Fruit fly (Drosophila melanogaster) whole organism, embryonic: ENCODE measurements around the gene CG3764.

ENCODE experiments used
- Atf6 ChIP-seq: fragments of 200-800 bp; sonication (Bioruptor generic); IDR thresholded peaks from 2 replicates; pipeline ENCODE4 v1.3.6; 2022; ENCODE audit warnings: missing biosample characterization, missing genetic modification characterization
- CG11723 ChIP-seq: fragments of 200-800 bp; sonication (Bioruptor generic); optimal IDR thresholded peaks from 2 replicates; lab custom pipeline; 2017; ENCODE audit warnings: missing biosample characterization, mild to moderate bottlenecking, missing genetic modification characterization
- CG12659 ChIP-seq: fragments of 200-800 bp; sonication (Bioruptor generic); optimal IDR thresholded peaks from 3 replicates; lab custom pipeline; 2017; ENCODE audit warnings: mild to moderate bottlenecking, missing biosample characterization, missing genetic modification reagents, missing genetic modification characterization
- CG12744 ChIP-seq: fragments of 200-800 bp; sonication (Bioruptor generic); optimal IDR thresholded peaks from 2 replicates; lab custom pipeline; 2016; ENCODE audit warnings: missing biosample characterization, missing genetic modification characterization
- CG13287 ChIP-seq: fragments of 200-800 bp; sonication (Bioruptor generic); IDR thresholded peaks from 2 replicates; pipeline ENCODE4 v1.3.6; 2022; ENCODE audit warnings: missing biosample characterization, missing genetic modification characterization; ENCODE audit not compliant: partially characterized antibody
- CG14710 ChIP-seq: fragments of 200-800 bp; sonication (Bioruptor generic); optimal IDR thresholded peaks from 3 replicates; lab custom pipeline; 2019; ENCODE audit warnings: missing biosample characterization, mild to moderate bottlenecking, missing genetic modification characterization, moderate library complexity
- CG14860 ChIP-seq: fragments of 200-800 bp; sonication (Bioruptor generic); IDR thresholded peaks from 3 replicates; pipeline ENCODE4 v1.3.6; 2022; ENCODE audit warnings: missing biosample characterization, missing genetic modification characterization; ENCODE audit not compliant: partially characterized antibody
- CG16863 ChIP-seq: fragments of 200-800 bp; sonication (Bioruptor generic); optimal IDR thresholded peaks from 3 replicates; lab custom pipeline; 2016; ENCODE audit warnings: missing biosample characterization, missing genetic modification characterization
- CG17612 ChIP-seq: fragments of 200-800 bp; sonication (Bioruptor generic); IDR thresholded peaks from 2 replicates; pipeline ENCODE4 v1.3.6; 2022; ENCODE audit warnings: missing biosample characterization, missing genetic modification characterization
- CG17802 ChIP-seq: fragments of 200-800 bp; sonication (Bioruptor generic); optimal IDR thresholded peaks from 2 replicates; lab custom pipeline; 2018; ENCODE audit warnings: missing biosample characterization, mild to moderate bottlenecking, missing genetic modification characterization, moderate library complexity
- CG18619 ChIP-seq: fragments of 200-800 bp; sonication (Bioruptor generic); optimal IDR thresholded peaks from 3 replicates; lab custom pipeline; 2017; ENCODE audit warnings: missing biosample characterization, mild to moderate bottlenecking, missing genetic modification characterization
- CG32767 ChIP-seq: fragments of 200-800 bp; sonication (Bioruptor generic); IDR thresholded peaks from 2 replicates; pipeline ENCODE4 v1.3.6; 2022; ENCODE audit warnings: missing biosample characterization, missing genetic modification characterization
- CG34422 ChIP-seq: fragments of 200-800 bp; sonication (Bioruptor generic); IDR thresholded peaks from 3 replicates; pipeline ENCODE4 v1.3.6; 2022; ENCODE audit warnings: missing biosample characterization, missing genetic modification characterization
- CG5180 ChIP-seq: fragments of 200-800 bp; sonication (Bioruptor generic); optimal IDR thresholded peaks from 3 replicates; lab custom pipeline; 2017; ENCODE audit warnings: missing biosample characterization, missing genetic modification characterization, mild to moderate bottlenecking, moderate library complexity, missing genetic modification reagents
- CG6254 ChIP-seq: fragments of 200-800 bp; sonication (Bioruptor generic); optimal IDR thresholded peaks from 3 replicates; lab custom pipeline; 2017; ENCODE audit warnings: mild to moderate bottlenecking, missing biosample characterization, missing genetic modification reagents, missing genetic modification characterization
- CG6683 ChIP-seq: fragments of 200-800 bp; sonication (Bioruptor generic); optimal IDR thresholded peaks from 2 replicates; lab custom pipeline; 2017; ENCODE audit warnings: missing biosample characterization, mild to moderate bottlenecking, missing genetic modification characterization, missing genetic modification reagents
- CG7987 ChIP-seq: fragments of 200-800 bp; sonication (Bioruptor generic); optimal IDR thresholded peaks from 2 replicates; lab custom pipeline; 2018; ENCODE audit warnings: missing biosample characterization, mild to moderate bottlenecking, missing genetic modification characterization, moderate library complexity
- CG8281 ChIP-seq: fragments of 200-800 bp; sonication (Bioruptor generic); optimal IDR thresholded peaks from 2 replicates; lab custom pipeline; 2018; ENCODE audit warnings: missing biosample characterization, mild to moderate bottlenecking, missing genetic modification characterization, moderate library complexity
- CG8388 ChIP-seq: fragments of 200-800 bp; sonication (Bioruptor generic); optimal IDR thresholded peaks from 2 replicates; lab custom pipeline; 2019; ENCODE audit warnings: missing biosample characterization, mild to moderate bottlenecking, missing genetic modification characterization, moderate library complexity
- HLH4C ChIP-seq: fragments of 200-800 bp; sonication (Bioruptor generic); IDR thresholded peaks from 3 replicates; pipeline ENCODE4 v1.3.6; 2022; ENCODE audit warnings: missing biosample characterization, missing genetic modification characterization; ENCODE audit not compliant: partially characterized antibody
- Hr39 ChIP-seq: fragments of >200 bp; optimal IDR thresholded peaks from 2 replicates; lab custom pipeline; 2017
- MESR4 ChIP-seq: fragments of 200-800 bp; sonication (Bioruptor generic); optimal IDR thresholded peaks from 2 replicates; lab custom pipeline; 2018; ENCODE audit warnings: missing biosample characterization, mild to moderate bottlenecking, missing genetic modification characterization, moderate library complexity
- Mes4 ChIP-seq: fragments of 200-800 bp; sonication (Bioruptor generic); optimal IDR thresholded peaks from 2 replicates; lab custom pipeline; 2016; ENCODE audit warnings: missing biosample characterization, missing genetic modification characterization
- NC2β ChIP-seq: fragments of 200-800 bp; sonication (Bioruptor generic); optimal IDR thresholded peaks from 2 replicates; lab custom pipeline; 2016; ENCODE audit warnings: missing biosample characterization, missing genetic modification characterization
- Nf-YB ChIP-seq: fragments of 200-800 bp; sonication (Bioruptor generic); optimal IDR thresholded peaks from 3 replicates; lab custom pipeline; 2019; ENCODE audit warnings: missing biosample characterization, mild to moderate bottlenecking, missing genetic modification characterization, moderate library complexity
- Scr ChIP-seq: fragments of 200-800 bp; sonication (Bioruptor generic); IDR thresholded peaks from 2 replicates; pipeline ENCODE4 v1.3.6; 2022; ENCODE audit warnings: missing biosample characterization, missing genetic modification characterization; ENCODE audit not compliant: partially characterized antibody
- Sin3A ChIP-seq: fragments of >200 bp; optimal IDR thresholded peaks from 2 replicates; lab custom pipeline; 2018
- Taf1 ChIP-seq: fragments of 200-800 bp; sonication (Bioruptor generic); IDR thresholded peaks from 2 replicates; pipeline ENCODE4 v1.3.6; 2022; ENCODE audit warnings: missing biosample characterization, missing genetic modification characterization
- Vsx1 ChIP-seq: fragments of 200-800 bp; sonication (Bioruptor generic); optimal IDR thresholded peaks from 2 replicates; lab custom pipeline; 2017; ENCODE audit warnings: missing biosample characterization, mild to moderate bottlenecking, missing genetic modification characterization, missing genetic modification reagents
- ab ChIP-seq: fragments of 200-800 bp; sonication (Bioruptor generic); optimal IDR thresholded peaks from 2 replicates; lab custom pipeline; 2016; ENCODE audit warnings: missing biosample characterization, missing genetic modification characterization
- amos ChIP-seq: fragments of 200-800 bp; sonication (Bioruptor generic); IDR thresholded peaks from 2 replicates; pipeline ENCODE4 v1.3.6; 2022; ENCODE audit warnings: missing biosample characterization, missing genetic modification characterization; ENCODE audit not compliant: partially characterized antibody
- ase ChIP-seq: fragments of 200-800 bp; sonication (Bioruptor generic); IDR thresholded peaks from 3 replicates; pipeline ENCODE4 v1.3.6; 2022; ENCODE audit warnings: missing biosample characterization, missing genetic modification characterization
- bigmax ChIP-seq: fragments of 200-800 bp; sonication (Bioruptor generic); optimal IDR thresholded peaks from 2 replicates; lab custom pipeline; 2018; ENCODE audit warnings: missing biosample characterization, mild to moderate bottlenecking, missing genetic modification characterization
- cad ChIP-seq: fragments of >200 bp; optimal IDR thresholded peaks from 2 replicates; lab custom pipeline; 2017; ENCODE audit warnings: missing biosample characterization, missing genetic modification characterization
- dimm ChIP-seq: fragments of 200-800 bp; sonication (Bioruptor generic); IDR thresholded peaks from 2 replicates; pipeline ENCODE4 v1.3.6; 2022; ENCODE audit warnings: missing biosample characterization, missing genetic modification characterization
- jing ChIP-seq: fragments of 200-800 bp; sonication (Bioruptor generic); optimal IDR thresholded peaks from 2 replicates; lab custom pipeline; 2018; ENCODE audit warnings: missing biosample characterization, mild to moderate bottlenecking, missing genetic modification characterization
- klu ChIP-seq: fragments of 200-800 bp; sonication (Bioruptor generic); IDR thresholded peaks from 2 replicates; pipeline ENCODE4 v1.3.6; 2022; ENCODE audit warnings: missing biosample characterization, missing genetic modification characterization
- luna ChIP-seq: fragments of 200-800 bp; sonication (Bioruptor generic); optimal IDR thresholded peaks from 2 replicates; lab custom pipeline; 2016; ENCODE audit warnings: missing biosample characterization, missing genetic modification characterization
- nmo ChIP-seq: fragments of 200-800 bp; sonication (Bioruptor generic); optimal IDR thresholded peaks from 2 replicates; lab custom pipeline; 2018; ENCODE audit warnings: missing biosample characterization, mild to moderate bottlenecking, missing genetic modification characterization, moderate library complexity
- pan ChIP-seq, 4 experiments: fragments of >200 bp in 3 of 4; fragments of 200-800 bp in 1 of 4; sonication (Bioruptor generic) in 1 of 4; optimal IDR thresholded peaks in 3 of 4; IDR thresholded peaks in 1 of 4; 2 replicates each; pipeline versions ENCODE4 v1.3.6 to Lab custom; 2017 to 2022; ENCODE audit warnings: missing biosample characterization in 2 of 4, missing genetic modification characterization in 2 of 4, mixed read lengths in 1 of 4
- pzg ChIP-seq: fragments of 200-800 bp; sonication (Bioruptor generic); optimal IDR thresholded peaks from 3 replicates; lab custom pipeline; 2018; ENCODE audit warnings: missing biosample characterization, mild to moderate bottlenecking, missing genetic modification characterization, moderate library complexity
- ranshi ChIP-seq: fragments of 200-800 bp; sonication (Bioruptor generic); IDR thresholded peaks from 2 replicates; pipeline ENCODE4 v1.3.6; 2022; ENCODE audit warnings: missing biosample characterization, missing genetic modification characterization
- repo ChIP-seq: fragments of 200-800 bp; sonication (Bioruptor generic); optimal IDR thresholded peaks from 2 replicates; lab custom pipeline; 2016; ENCODE audit warnings: missing biosample characterization, missing genetic modification characterization
- rib ChIP-seq: fragments of 200-800 bp; sonication (Bioruptor generic); IDR thresholded peaks from 2 replicates; pipeline ENCODE4 v1.3.6; 2022; ENCODE audit warnings: missing biosample characterization, missing genetic modification characterization
- run ChIP-seq: fragments of 200-800 bp; sonication (Bioruptor generic); optimal IDR thresholded peaks from 3 replicates; lab custom pipeline; 2018; ENCODE audit warnings: missing biosample characterization, mild to moderate bottlenecking, missing genetic modification characterization
- salm ChIP-seq: fragments of 200-800 bp; sonication (Bioruptor generic); optimal IDR thresholded peaks from 2 replicates; lab custom pipeline; 2018; ENCODE audit warnings: missing biosample characterization, mild to moderate bottlenecking, missing genetic modification characterization
- shn ChIP-seq: fragments of 200-800 bp; sonication (Bioruptor generic); optimal IDR thresholded peaks from 3 replicates; lab custom pipeline; 2016; ENCODE audit warnings: missing biosample characterization, missing genetic modification characterization
- stwl ChIP-seq: fragments of 200-800 bp; sonication (Bioruptor generic); optimal IDR thresholded peaks from 3 replicates; lab custom pipeline; 2018; ENCODE audit warnings: missing biosample characterization, mild to moderate bottlenecking, missing genetic modification characterization, moderate library complexity
- zfh2 ChIP-seq: fragments of 200-800 bp; sonication (Bioruptor generic); optimal IDR thresholded peaks from 2 replicates; lab custom pipeline; 2016; ENCODE audit warnings: missing biosample characterization, missing genetic modification characterization

The CG3764 gene

DNA sequence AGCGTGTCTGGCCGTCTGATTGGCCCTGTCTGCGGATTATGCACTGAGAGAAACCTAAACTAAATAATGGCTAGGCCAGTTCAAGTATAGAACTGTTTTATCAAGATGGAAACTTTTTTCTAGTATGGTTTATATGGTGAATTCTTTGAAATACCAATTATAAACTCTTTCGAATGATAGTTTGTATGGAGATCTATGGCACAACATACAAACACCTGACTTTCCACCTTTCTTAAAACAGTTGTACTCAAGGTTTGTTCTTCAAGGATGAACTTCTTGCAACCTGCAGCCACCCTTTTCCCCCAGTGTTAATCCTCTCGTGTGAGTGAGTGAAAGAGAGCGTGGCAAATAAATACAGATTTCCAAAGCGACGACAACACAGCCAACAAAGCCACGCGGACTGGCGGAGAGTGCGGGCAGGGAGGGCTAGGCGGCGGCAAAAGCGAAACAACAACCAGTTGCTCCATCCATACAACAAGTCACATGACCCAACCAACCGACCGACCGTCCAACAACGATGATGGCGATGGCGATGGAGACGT, 8.1 kb downstream of the CG3764 start (continued):
- TF ChIP-seq pan (optimal IDR thresholded peaks at IDR 0.05; lab: Kevin White, UChicago) = no peak
- TF ChIP-seq pan (GFP tag; optimal IDR thresholded peaks at IDR 0.05 in 1 of 2, IDR thresholded peaks at IDR 0.05 in 1 of 2) = peak in 1 of 2 experiments; percentile 89
- 0 out of 2 replicates have a peak, but pooled peaks have one; percentile 35 for TF ChIP-seq CG17612 (GFP tag; lab: Robert Waterston, UW)
- TF ChIP-seq CG34422 = peak; percentile 88
- TF ChIP-seq repo (GFP tag; lab: Kevin White, UChicago) = peak; percentile 89
- TF ChIP-seq pzg (GFP tag; lab: Kevin White, UChicago) = no peak
- peak; percentile 65 for TF ChIP-seq CG12744
- TF ChIP-seq Taf1 (GFP tag; lab: Robert Waterston, UW) = peak; percentile 67
- TF ChIP-seq luna (GFP tag; lab: Kevin White, UChicago) = peak; percentile 76
- TF ChIP-seq shn (GFP tag; lab: Kevin White, UChicago) = peak; percentile 92
- TF ChIP-seq CG17802 (tag; lab: Kevin White, UChicago) = peak; percentile 31
- TF ChIP-seq Vsx1 = peak; percentile 58
- no peak for TF ChIP-seq HLH4C (GFP tag; lab: Robert Waterston, UW)
- TF ChIP-seq rib (GFP tag; lab: Robert Waterston, UW) = peak; percentile 67; the same call in 1 of the 2 replicates
- peak; percentile 74 for TF ChIP-seq CG11723 (GFP tag; lab: Kevin White, UChicago)
- no peak for TF ChIP-seq Hr39 (lab: Kevin White, UChicago)
- peak; percentile 36 for TF ChIP-seq CG7987 (GFP tag; lab: Kevin White, UChicago)
- peak; percentile 63 for TF ChIP-seq CG14710 (tag; lab: Kevin White, UChicago)
- TF ChIP-seq CG13287 (GFP tag; lab: Robert Waterston, UW) = no peak
- TF ChIP-seq bigmax = no peak
- TF ChIP-seq Atf6 (GFP tag; lab: Robert Waterston, UW) = peak; percentile 86
- TF ChIP-seq zfh2 (GFP tag; lab: Kevin White, UChicago) = peak; percentile 86
- TF ChIP-seq stwl (tag; lab: Kevin White, UChicago) = no peak
- peak; percentile 64 for TF ChIP-seq CG6683 (GFP tag; lab: Kevin White, UChicago)
- TF ChIP-seq NC2β = peak; percentile 51
- TF ChIP-seq ase (GFP tag; lab: Robert Waterston, UW) = peak; percentile 74
- peak; percentile 90 for TF ChIP-seq CG12659 (GFP tag; lab: Kevin White, UChicago)
- TF ChIP-seq jing (GFP tag; lab: Kevin White, UChicago) = peak; percentile 79
- TF ChIP-seq Nf-YB = peak; percentile 76
- TF ChIP-seq Scr (GFP tag; lab: Robert Waterston, UW) = no peak
- peak; percentile 88 for TF ChIP-seq CG18619 (GFP tag; lab: Kevin White, UChicago)
- TF ChIP-seq salm = peak; percentile 79
- TF ChIP-seq klu (GFP tag; lab: Robert Waterston, UW) = peak; percentile 79
- peak; percentile 93 for TF ChIP-seq nmo (GFP tag; lab: Kevin White, UChicago)
- TF ChIP-seq amos (GFP tag; lab: Robert Waterston, UW) = no peak
- peak; percentile 73 for TF ChIP-seq dimm (GFP tag; lab: Robert Waterston, UW)
- TF ChIP-seq CG16863 (GFP tag; lab: Kevin White, UChicago) = peak; percentile 79
- TF ChIP-seq CG5180 (GFP tag; lab: Kevin White, UChicago) = peak; percentile 76
- peak; percentile 37 for TF ChIP-seq CG6254
- peak; percentile 83 for TF ChIP-seq ranshi
- peak; percentile 81 for TF ChIP-seq run (tag; lab: Kevin White, UChicago)
- no peak for TF ChIP-seq Sin3A
- TF ChIP-seq CG8281 (tag; lab: Kevin White, UChicago) = peak; percentile 34
- TF ChIP-seq MESR4 (GFP tag; lab: Kevin White, UChicago) = no peak
- peak; percentile 73 for TF ChIP-seq Mes4 (GFP tag; lab: Kevin White, UChicago)
- no peak for TF ChIP-seq cad (GFP tag; lab: Kevin White, UChicago)
- TF ChIP-seq CG14860 (GFP tag; lab: Robert Waterston, UW) = no peak
- peak; percentile 89 for TF ChIP-seq CG32767 (GFP tag; lab: Robert Waterston, UW)
- peak; percentile 54 for TF ChIP-seq ab (GFP tag; lab: Kevin White, UChicago)
- TF ChIP-seq CG8388 (GFP tag; lab: Kevin White, UChicago) = peak; percentile 83
